Worm (Caenorhabditis elegans): ENCODE data around the gene ugt-58.

- TF ChIP-seq peb-1 (tag; optimal IDR thresholded peaks at IDR 0.05) (no peak), egl-27 (tag; optimal IDR thresholded peaks at IDR 0.05) (no peak), ama-1 (optimal IDR thresholded peaks at IDR 0.05) (peak; percentile 5), snpc-4 (tag; optimal IDR thresholded peaks at IDR 0.05) (no peak), nhr-237 (tag; optimal IDR thresholded peaks at IDR 0.05) (no peak), ztf-4 (tag; optimal IDR thresholded peaks at IDR 0.05) (no peak), elt-1 (tag; optimal IDR thresholded peaks at IDR 0.05) (no peak), ceh-82 (tag; optimal IDR thresholded peaks at IDR 0.05) (no peak), nhr-11 (tag; optimal IDR thresholded peaks at IDR 0.05) (no peak)
These were observed 11.0 kb upstream of the ugt-58 start, which contains the start of gene mrpl-53 for ce11 chrII:9597516-9598047.

All from whole organism, L2 larva.